Worm (Caenorhabditis elegans): ENCODE measurements around the gene ist-1.

ist-1 gene

DNA sequence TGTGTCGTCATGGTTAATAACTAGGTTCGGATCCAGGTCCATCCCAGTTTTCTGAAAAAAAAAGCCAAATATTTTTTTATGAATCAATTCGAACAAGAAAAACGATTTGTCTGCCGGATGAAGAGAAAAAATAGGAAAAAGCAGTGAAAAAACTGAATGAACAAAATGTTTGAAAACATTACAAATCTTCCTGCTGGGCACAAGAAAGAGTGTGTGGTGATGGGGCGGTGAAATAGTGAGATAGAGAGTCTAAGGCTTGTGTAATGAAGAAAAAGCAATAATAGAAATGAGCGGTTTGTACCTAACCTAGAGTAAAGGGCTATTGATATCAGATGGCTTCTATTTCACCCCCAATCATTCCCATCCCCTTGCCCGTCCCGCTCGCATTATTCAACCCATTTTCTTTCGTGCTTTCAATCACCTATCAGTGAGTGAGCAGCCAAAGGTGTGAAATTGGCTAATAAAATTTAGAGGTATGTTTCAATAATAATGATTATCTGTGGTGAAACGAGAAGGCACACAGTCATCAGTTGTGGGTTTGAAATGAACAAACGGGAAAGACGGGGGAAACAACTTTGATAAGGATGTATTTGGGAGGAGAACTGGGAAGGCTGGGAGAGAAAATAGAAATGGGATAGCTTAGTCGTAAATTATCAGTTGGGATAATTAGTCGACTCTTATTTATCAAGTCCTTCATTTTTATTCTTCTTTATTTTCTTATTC, 44.3 kb downstream of the ist-1 start, which contains the start of gene bar-1 (continued):
- no peak for TF ChIP-seq madf-9 (GFP tag; conservative IDR thresholded peaks at IDR 0.05)
- no peak for TF ChIP-seq nhr-42 (GFP tag; IDR thresholded peaks at IDR 0.05)
- no peak for TF ChIP-seq mep-1 (tag; optimal IDR thresholded peaks at IDR 0.05)

DNA sequence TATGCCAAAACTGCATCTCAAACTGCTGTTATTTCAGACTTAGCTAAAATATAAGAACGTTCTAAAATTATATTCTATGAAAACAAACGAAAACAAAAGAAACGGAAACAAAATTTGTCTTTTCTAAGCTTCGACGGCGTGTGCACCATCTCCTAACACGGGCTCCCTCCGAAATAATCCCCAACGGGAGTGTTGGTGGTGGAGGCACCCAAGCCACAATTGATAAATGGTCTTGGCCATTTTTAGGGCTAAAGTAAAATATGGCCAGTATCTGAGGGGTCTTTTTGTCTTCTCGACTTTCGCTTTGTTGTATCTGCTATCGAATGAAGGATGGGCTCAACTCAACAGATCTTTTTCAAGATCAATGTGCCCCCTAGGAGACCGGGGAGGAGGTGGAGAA, 48.9 kb downstream of the ist-1 start:
- TF ChIP-seq unc-62 (GFP tag; optimal IDR thresholded peaks at IDR 0.05 in 1 of 2) (peak in 1 of 2 experiments; percentile 47), unc-62 (tag; optimal IDR thresholded peaks at IDR 0.05) (no peak), zag-1 (tag; optimal IDR thresholded peaks at IDR 0.05) (no peak)

DNA sequence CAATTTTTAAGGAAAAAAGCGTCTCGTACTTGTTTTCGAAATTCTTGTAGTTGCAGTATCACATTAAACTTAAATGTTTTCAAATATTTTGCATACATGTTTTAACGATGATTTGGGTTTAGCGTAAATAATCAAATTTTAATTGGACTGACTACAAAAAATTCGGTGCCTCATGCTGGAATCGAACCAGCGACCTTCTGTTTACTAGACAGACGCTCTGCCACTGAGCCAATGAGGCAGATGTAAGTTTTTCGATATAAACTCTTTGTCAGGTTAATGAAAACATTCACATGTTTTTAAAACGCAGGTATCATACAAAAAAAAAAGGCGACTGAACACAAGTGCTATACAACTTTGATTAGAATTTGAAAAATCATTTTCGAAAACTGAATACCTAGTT, 50.4 kb downstream of the ist-1 start:
- 0 out of 2 replicates have a peak, but pooled peaks have one; percentile 60 for TF ChIP-seq arid-1 (GFP tag; conservative IDR thresholded peaks at IDR 0.05)
- peak; percentile 46; the same call in 1 of the 2 replicates for TF ChIP-seq vab-7 (GFP tag; IDR thresholded peaks at IDR 0.05)
- no peak for TF ChIP-seq ces-1 (GFP tag; optimal IDR thresholded peaks at IDR 0.05)
- TF ChIP-seq T26A8.4 (GFP tag; IDR thresholded peaks at IDR 0.05) = no peak
- peak in 1 of 2 experiments; percentile 69 for TF ChIP-seq daf-16 (GFP tag; optimal IDR thresholded peaks at IDR 0.05)
- TF ChIP-seq daf-16 (tag; optimal IDR thresholded peaks at IDR 0.05) = peak; percentile 84
- no peak for TF ChIP-seq F49E8.2 (tag; optimal IDR thresholded peaks at IDR 0.05; ENCODE audit: borderline replicate concordance)
- peak; percentile 60 for TF ChIP-seq Y48G9A.11 (GFP tag; IDR thresholded peaks at IDR 0.05)
- 0 out of 2 replicates have a peak, but pooled peaks have one; percentile 67 for TF ChIP-seq tra-1 (GFP tag; IDR thresholded peaks at IDR 0.05)
- TF ChIP-seq R02D3.7 (tag; optimal IDR thresholded peaks at IDR 0.05) = no peak
- TF ChIP-seq php-3 (GFP tag; IDR thresholded peaks at IDR 0.05) = no peak
- no peak for TF ChIP-seq unc-39 (tag; optimal IDR thresholded peaks at IDR 0.05)
- no peak for TF ChIP-seq T20F7.1 (GFP tag; optimal IDR thresholded peaks at IDR 0.05)
- TF ChIP-seq egl-43 (GFP tag; IDR thresholded peaks at IDR 0.05) = no peak
- TF ChIP-seq pha-4 (GFP tag; IDR thresholded peaks at IDR 0.05) = peak; percentile 51; the same call in 1 of the 2 replicates
- no peak for TF ChIP-seq pha-4 (tag; optimal IDR thresholded peaks at IDR 0.05)
- TF ChIP-seq lir-3 (tag; optimal IDR thresholded peaks at IDR 0.05) = no peak
- TF ChIP-seq mep-1 (tag; optimal IDR thresholded peaks at IDR 0.05) = no peak
- TF ChIP-seq ztf-7 (tag; optimal IDR thresholded peaks at IDR 0.05) = no peak
- peak; percentile 21; the same call in 1 of the 2 replicates for TF ChIP-seq lin-1 (GFP tag; IDR thresholded peaks at IDR 0.05)
- 0 out of 2 replicates have a peak, but pooled peaks have one; percentile 52 for TF ChIP-seq zfp-3 (GFP tag; conservative IDR thresholded peaks at IDR 0.05)
- no peak for TF ChIP-seq nhr-102 (tag; optimal IDR thresholded peaks at IDR 0.05)
- no peak for TF ChIP-seq zip-11 (GFP tag; IDR thresholded peaks at IDR 0.05)
- no peak for TF ChIP-seq ceh-28 (tag; optimal IDR thresholded peaks at IDR 0.05)
- no peak for TF ChIP-seq mxl-2 (GFP tag; conservative IDR thresholded peaks at IDR 0.05)
- peak; percentile 15 for TF ChIP-seq hlh-30 (tag; optimal IDR thresholded peaks at IDR 0.05; ENCODE audit: insufficient read depth)
- TF ChIP-seq mes-2 (tag; optimal IDR thresholded peaks at IDR 0.05; ENCODE audit: poor library complexity, severe bottlenecking) = peak; percentile 60
- TF ChIP-seq spr-3 (GFP tag; optimal IDR thresholded peaks at IDR 0.05) = no peak
- TF ChIP-seq dmd-6 (GFP tag; IDR thresholded peaks at IDR 0.05) = no peak; the same call in none of the 2 replicates
- TF ChIP-seq dve-1 (tag; optimal IDR thresholded peaks at IDR 0.05; ENCODE audit: insufficient read depth) = peak; percentile 29
- TF ChIP-seq ceh-20 (GFP tag; IDR thresholded peaks at IDR 0.05) = 0 out of 2 replicates have a peak, but pooled peaks have one; percentile 22
- peak; percentile 87 for TF ChIP-seq aha-1 (tag)

All from whole organism, L4 larva.